Worm (Caenorhabditis elegans) whole organism, L4 larva: ENCODE results near the gene cut-2.
A peak's percentile ranks its signal among the peaks of the same experiment; 100 is the strongest.

Experiments used
- D1046.2 ChIP-seq: fragments of 200-800 bp; sonication (Bioruptor generic); IDR thresholded peaks from 2 replicates; pipeline ENCODE4 v1.3.6; 2022; ENCODE audit warnings: missing genetic modification characterization, missing compliant biosample characterization
- F44E2.7 ChIP-seq: fragments of 200-800 bp; sonication (Bioruptor generic); IDR thresholded peaks from 2 replicates; pipeline ENCODE4 v2.1.2; 2022; ENCODE audit warnings: missing genetic modification characterization, missing compliant biosample characterization
- T20F7.1 ChIP-seq: fragments of 200-800 bp; sonication (Bioruptor generic); optimal IDR thresholded peaks from 2 replicates; lab custom pipeline; 2018; ENCODE audit warnings: mild to moderate bottlenecking, missing genetic modification characterization, missing compliant biosample characterization
- T26A8.4 ChIP-seq: fragments of 200-800 bp; sonication (Bioruptor generic); IDR thresholded peaks from 2 replicates; pipeline ENCODE4 v1.3.6; 2022; ENCODE audit warnings: missing genetic modification characterization, missing compliant biosample characterization
- Y48G9A.11 ChIP-seq: fragments of 200-800 bp; sonication (Bioruptor generic); IDR thresholded peaks from 2 replicates; pipeline ENCODE4 v1.3.6; 2022; ENCODE audit warnings: missing genetic modification reagents, missing genetic modification characterization, missing compliant biosample characterization
- aha-1 ChIP-seq: fragments of 150-350 bp; peaks from one replicate; lab custom pipeline; 2014; ENCODE audit warnings: missing biosample characterization, missing genetic modification characterization
- arid-1 ChIP-seq: fragments of 200-800 bp; sonication (Bioruptor generic); conservative IDR thresholded peaks from 2 replicates; pipeline ENCODE4 v1.3.6; 2022; ENCODE audit warnings: missing genetic modification reagents, missing genetic modification characterization, missing compliant biosample characterization
- ceh-32 ChIP-seq: sonication (generic microtip); optimal IDR thresholded peaks from 2 replicates; lab custom pipeline; 2016; ENCODE audit warnings: mild to moderate bottlenecking, missing genetic modification characterization, missing compliant biosample characterization; ENCODE audit not compliant: poor library complexity
- ces-1 ChIP-seq: fragments of 150-350 bp; sonication (generic microtip); optimal IDR thresholded peaks from 4 replicates; lab custom pipeline; 2014; ENCODE audit warnings: missing biosample characterization, missing genetic modification reagents, missing genetic modification characterization
- daf-16 ChIP-seq, 3 experiments: sonication (generic microtip); optimal IDR thresholded peaks; 2 replicates each; lab custom pipeline; 2016 to 2017; ENCODE audit warnings: missing genetic modification characterization in 3 of 3, missing genetic modification reagents in 3 of 3, mild to moderate bottlenecking in 2 of 3, missing compliant biosample characterization in 2 of 3, missing biosample characterization in 1 of 3, moderate library complexity in 1 of 3
- dmd-6 ChIP-seq: fragments of 200-800 bp; sonication (Bioruptor generic); IDR thresholded peaks from 2 replicates; pipeline ENCODE4 v1.3.6; 2022; ENCODE audit warnings: missing genetic modification reagents, missing genetic modification characterization, missing compliant biosample characterization
- dmd-8 ChIP-seq: fragments of 200-800 bp; sonication (Bioruptor generic); IDR thresholded peaks from 2 replicates; pipeline ENCODE4 v1.3.6; 2022; ENCODE audit warnings: missing genetic modification characterization, missing compliant biosample characterization
- dmd-9 ChIP-seq: fragments of 200-800 bp; sonication (Bioruptor generic); IDR thresholded peaks from 2 replicates; pipeline ENCODE4 v1.3.6; 2022; ENCODE audit warnings: missing genetic modification reagents, missing genetic modification characterization, missing compliant biosample characterization
- hif-1 ChIP-seq, 2 experiments: sonication (generic microtip); optimal IDR thresholded peaks; 2 replicates each; lab custom pipeline; 2016 to 2017; ENCODE audit warnings: missing compliant biosample characterization in 2 of 2, missing genetic modification characterization in 2 of 2, missing genetic modification reagents in 2 of 2, missing genotype in 2 of 2, mild to moderate bottlenecking in 1 of 2
- hlh-30 ChIP-seq: sonication (generic microtip); optimal IDR thresholded peaks from 2 replicates; lab custom pipeline; 2017; ENCODE audit warnings: antibody characterized with exemption, mild to moderate bottlenecking, missing genetic modification characterization, missing compliant biosample characterization; ENCODE audit not compliant: insufficient read depth
- hmg-1.1 ChIP-seq: fragments of 200-800 bp; sonication (Bioruptor generic); IDR thresholded peaks from 2 replicates; pipeline ENCODE4 v1.3.6; 2022; ENCODE audit warnings: missing genetic modification reagents, missing genetic modification characterization, missing compliant biosample characterization
- jun-1 ChIP-seq: fragments of 150-350 bp; optimal IDR thresholded peaks from 2 replicates; lab custom pipeline; 2014; ENCODE audit warnings: missing biosample characterization, missing genetic modification reagents, missing genetic modification characterization
- lim-7 ChIP-seq: fragments of 200-800 bp; sonication (Bioruptor generic); IDR thresholded peaks from 2 replicates; pipeline ENCODE4 v1.3.6; 2022; ENCODE audit warnings: missing genetic modification characterization, missing compliant biosample characterization
- lin-1 ChIP-seq: fragments of 200-800 bp; sonication (Bioruptor generic); IDR thresholded peaks from 2 replicates; pipeline ENCODE4 v1.3.6; 2022; ENCODE audit warnings: missing genetic modification reagents, missing genetic modification characterization, missing compliant biosample characterization
- lin-38 ChIP-seq: fragments of 200-800 bp; sonication (Bioruptor generic); IDR thresholded peaks from 2 replicates; pipeline ENCODE4 v1.3.6; 2022; ENCODE audit warnings: missing genetic modification reagents, missing genetic modification characterization, missing compliant biosample characterization
- lin-39 ChIP-seq: fragments of 150-350 bp; optimal IDR thresholded peaks from 2 replicates; lab custom pipeline; 2014; ENCODE audit warnings: missing biosample characterization, missing genetic modification reagents, missing genetic modification characterization
- lir-3 ChIP-seq: sonication (generic microtip); optimal IDR thresholded peaks from 2 replicates; lab custom pipeline; 2016; ENCODE audit warnings: mild to moderate bottlenecking, missing genetic modification characterization, missing compliant biosample characterization
- lsy-2 ChIP-seq, 2 experiments: fragments of 150-350 bp in 1 of 2; sonication (generic microtip) in 1 of 2; optimal IDR thresholded peaks; 2 replicates each; lab custom pipeline; 2014 to 2017; ENCODE audit warnings: missing biosample characterization in 2 of 2, missing genetic modification characterization in 2 of 2
- mep-1 ChIP-seq: fragments of 150-350 bp; sonication (generic microtip); optimal IDR thresholded peaks from 3 replicates; lab custom pipeline; 2014; ENCODE audit warnings: missing biosample characterization, missing genetic modification characterization
- nhr-10 ChIP-seq: fragments of 150-350 bp; optimal IDR thresholded peaks from 2 replicates; lab custom pipeline; 2014; ENCODE audit warnings: missing biosample characterization, missing genetic modification characterization
- nhr-102 ChIP-seq: sonication (generic microtip); optimal IDR thresholded peaks from 2 replicates; lab custom pipeline; 2016; ENCODE audit warnings: mild to moderate bottlenecking, missing genetic modification characterization, moderate library complexity, missing compliant biosample characterization
- nhr-11 ChIP-seq: fragments of 150-350 bp; optimal IDR thresholded peaks from 2 replicates; lab custom pipeline; 2014; ENCODE audit warnings: missing biosample characterization, missing genetic modification characterization
- nhr-237 ChIP-seq: sonication (generic microtip); optimal IDR thresholded peaks from 2 replicates; lab custom pipeline; 2017; ENCODE audit warnings: missing biosample characterization, missing genetic modification characterization
- nhr-25 ChIP-seq: sonication (generic microtip); optimal IDR thresholded peaks from 2 replicates; lab custom pipeline; 2017; ENCODE audit warnings: missing genetic modification characterization, mild to moderate bottlenecking, missing compliant biosample characterization, antibody characterized with exemption, moderate library complexity, borderline replicate concordance; ENCODE audit not compliant: insufficient read depth
- nhr-28 ChIP-seq: fragments of 150-350 bp; optimal IDR thresholded peaks from 2 replicates; lab custom pipeline; 2014; ENCODE audit warnings: missing biosample characterization, missing genetic modification characterization
- nhr-48 ChIP-seq: sonication (generic microtip); optimal IDR thresholded peaks from 2 replicates; lab custom pipeline; 2016; ENCODE audit warnings: mild to moderate bottlenecking, missing genetic modification characterization, missing compliant biosample characterization
- nhr-76 ChIP-seq: fragments of 150-350 bp; optimal IDR thresholded peaks from 2 replicates; lab custom pipeline; 2014; ENCODE audit warnings: missing biosample characterization, missing genetic modification characterization
- pha-4 ChIP-seq, 2 experiments: fragments of 150-350 bp in 1 of 2; fragments of 200-800 bp in 1 of 2; sonication (Bioruptor generic) in 1 of 2; IDR thresholded peaks in 1 of 2; optimal IDR thresholded peaks in 1 of 2; 2 replicates each; pipeline versions ENCODE4 v1.3.6 to Lab custom; 2014 to 2022; ENCODE audit warnings: missing genetic modification characterization in 2 of 2, missing genetic modification reagents in 2 of 2, missing biosample characterization in 1 of 2, missing compliant biosample characterization in 1 of 2
- saeg-2 ChIP-seq: fragments of 200-800 bp; sonication (Bioruptor generic); IDR thresholded peaks from 2 replicates; pipeline ENCODE4 v1.3.6; 2022; ENCODE audit warnings: missing genetic modification reagents, missing genetic modification characterization, missing compliant biosample characterization
- set-16 ChIP-seq: fragments of 200-800 bp; sonication (Bioruptor generic); IDR thresholded peaks from 2 replicates; pipeline ENCODE4 v1.3.6; 2022; ENCODE audit warnings: missing genetic modification reagents, missing genetic modification characterization, missing compliant biosample characterization
- snpc-1.2 ChIP-seq: fragments of 200-800 bp; sonication (Bioruptor generic); IDR thresholded peaks from 2 replicates; pipeline ENCODE4 v1.3.6; 2022; ENCODE audit warnings: missing genetic modification reagents, missing genetic modification characterization, missing compliant biosample characterization
- unc-39 ChIP-seq: sonication (generic microtip); optimal IDR thresholded peaks from 2 replicates; lab custom pipeline; 2017; ENCODE audit warnings: missing biosample characterization, missing genetic modification characterization
- unc-62 ChIP-seq, 3 experiments: fragments of 150-350 bp in 1 of 3; sonication (generic microtip); optimal IDR thresholded peaks in 2 of 3; peaks in 1 of 3; 1 replicate in 1 of 3; 2 replicates in 2 of 3; lab custom pipeline; 2014 to 2017; ENCODE audit warnings: missing biosample characterization in 3 of 3, missing genetic modification characterization in 3 of 3, missing genetic modification reagents in 3 of 3, missing genotype in 1 of 3
- zfp-2 ChIP-seq: sonication (generic microtip); optimal IDR thresholded peaks from 2 replicates; lab custom pipeline; 2016; ENCODE audit warnings: mild to moderate bottlenecking, missing genetic modification characterization, missing compliant biosample characterization
- zfp-3 ChIP-seq: fragments of 200-800 bp; sonication (Bioruptor generic); conservative IDR thresholded peaks from 2 replicates; pipeline ENCODE4 v1.3.6; 2022; ENCODE audit warnings: missing genetic modification reagents, missing genetic modification characterization, missing compliant biosample characterization
- zip-11 ChIP-seq: fragments of 200-800 bp; sonication (Bioruptor generic); IDR thresholded peaks from 2 replicates; pipeline ENCODE4 v1.3.6; 2022; ENCODE audit warnings: missing genetic modification characterization, missing compliant biosample characterization
- zip-2 ChIP-seq: fragments of 150-350 bp; optimal IDR thresholded peaks from 2 replicates; lab custom pipeline; 2014; ENCODE audit warnings: missing biosample characterization, missing genetic modification characterization

Gene cut-2

DNA sequence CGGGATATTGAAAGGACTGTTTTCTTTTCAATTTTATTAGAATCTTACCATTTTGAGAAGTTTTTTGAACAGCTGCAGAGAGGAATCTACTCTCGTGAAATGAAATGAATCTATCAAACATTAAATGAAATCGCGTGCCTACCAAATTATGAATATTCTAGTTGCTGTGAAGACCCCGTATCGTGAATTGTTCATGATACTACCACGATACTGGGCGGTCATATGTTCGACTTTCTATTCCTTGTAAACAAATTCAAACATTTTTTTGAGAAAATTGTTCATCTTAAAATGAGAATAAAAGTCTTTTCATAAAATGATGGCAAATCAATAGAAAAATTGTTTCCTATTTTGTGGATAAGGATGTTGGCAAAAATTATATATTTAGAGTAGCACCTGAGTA is 29.0 kb upstream of the cut-2 start, which contains the start of gene gcy-34:
Gene gcy-34 (minus strand): TSS at position 101 of the 400 bp plus-strand sequence.
- TF ChIP-seq hif-1 (tag; optimal IDR thresholded peaks at IDR 0.05; lab: Kevin White, UChicago) (no peak), dmd-6 (GFP tag; lab: Robert Waterston, UW) (no peak), unc-39 (no peak), lin-38 (GFP tag; lab: Robert Waterston, UW) (no peak), jun-1 (no peak), T20F7.1 (no peak), aha-1 (tag; lab: Kevin White, UChicago) (no peak), zfp-2 (tag; lab: Kevin White, UChicago) (no peak), T26A8.4 (no peak), zip-2 (tag; lab: Kevin White, UChicago) (no peak), nhr-48 (no peak), mep-1 (no peak), F44E2.7 (GFP tag; lab: Robert Waterston, UW) (no peak), D1046.2 (GFP tag; lab: Robert Waterston, UW) (no peak), ceh-32 (no peak), nhr-28 (tag; lab: Kevin White, UChicago) (no peak), arid-1 (GFP tag; lab: Robert Waterston, UW) (no peak), saeg-2 (GFP tag; lab: Robert Waterston, UW) (no peak)
- TF ChIP-seq, all 104 proteins: peak for 0

DNA sequence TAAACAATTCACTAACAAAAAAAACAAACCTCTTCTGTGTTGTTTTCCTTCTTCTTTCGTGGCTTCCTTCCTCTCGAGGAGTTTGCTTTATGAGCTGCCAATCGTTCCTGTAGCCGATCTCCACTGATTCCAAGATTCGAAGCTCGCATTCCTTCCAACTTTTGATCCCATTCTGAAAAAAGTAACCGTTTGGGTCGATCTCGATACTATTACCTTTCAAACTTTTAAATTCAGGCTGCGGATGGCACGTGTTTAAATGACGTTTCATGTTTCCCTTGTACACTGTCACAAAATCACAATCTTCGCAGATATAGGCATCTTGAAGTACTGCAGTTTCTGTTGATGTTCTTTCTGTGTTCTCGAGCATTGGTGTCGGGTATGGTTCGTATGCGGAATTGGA is 27.3 kb upstream of the cut-2 start:
- peak; percentile 94 for TF ChIP-seq aha-1 (tag; lab: Kevin White, UChicago)
- TF ChIP-seq lsy-2 (tag; optimal IDR thresholded peaks at IDR 0.05; lab: Kevin White, UChicago): no peak
- TF ChIP-seq, all 104 proteins: peak for 1

DNA sequence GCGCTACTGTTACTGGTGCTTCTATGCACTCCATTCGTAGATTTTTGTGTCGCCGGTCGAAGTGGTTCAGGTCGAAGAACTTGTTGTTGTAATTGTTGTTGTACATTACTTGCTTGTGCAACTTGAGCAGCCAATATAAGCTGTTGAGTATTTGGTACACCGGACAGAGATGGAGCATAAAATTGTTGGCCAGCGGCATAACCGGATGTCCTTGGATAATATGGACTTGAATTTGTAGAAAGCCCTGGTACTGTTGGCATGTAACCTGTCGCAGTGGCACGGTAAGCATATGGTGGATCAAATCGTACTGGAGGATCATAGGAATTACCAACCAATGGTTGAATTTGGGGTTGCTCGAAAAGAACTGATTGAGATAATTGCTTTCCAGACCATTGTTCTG is 25.8 kb upstream of the cut-2 start:
- peak in 1 of 2 experiments; percentile 92 for TF ChIP-seq unc-62 (GFP tag; optimal IDR thresholded peaks at IDR 0.05 in 1 of 2; lab: Kevin White, UChicago)
- TF ChIP-seq unc-62 (tag; optimal IDR thresholded peaks at IDR 0.05; lab: Kevin White, UChicago): no peak
- TF ChIP-seq dmd-8 (GFP tag; lab: Robert Waterston, UW): 0 out of 2 replicates have a peak, but pooled peaks have one; percentile 51
- TF ChIP-seq set-16 (GFP tag; lab: Robert Waterston, UW): no peak
- TF ChIP-seq, all 104 proteins: peak for 2

DNA sequence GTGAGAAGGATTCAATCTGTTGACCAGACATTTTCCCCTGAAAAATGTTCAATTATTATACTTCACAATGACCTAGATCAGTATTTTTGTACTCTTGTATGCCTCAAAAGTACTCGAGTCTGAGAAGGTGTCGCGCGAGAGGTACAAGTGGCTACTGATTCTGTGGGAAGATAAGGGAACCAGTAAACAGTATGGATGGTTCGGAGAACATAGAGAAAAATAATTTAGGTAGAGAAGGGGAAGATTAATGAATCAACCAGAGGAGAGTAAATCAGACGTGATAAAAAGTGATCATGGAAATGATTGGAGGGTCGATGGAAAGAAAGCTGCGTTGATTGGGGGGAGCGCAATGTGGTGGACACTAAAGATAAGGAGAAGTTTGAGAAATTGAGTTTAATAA is 25.3 kb upstream of the cut-2 start:
- TF ChIP-seq nhr-28 (tag; lab: Kevin White, UChicago) (peak; percentile 77), dmd-9 (GFP tag; lab: Robert Waterston, UW) (no peak), saeg-2 (GFP tag; lab: Robert Waterston, UW) (no peak), zip-11 (GFP tag; lab: Robert Waterston, UW) (no peak), jun-1 (no peak), lin-1 (GFP tag; lab: Robert Waterston, UW) (no peak), nhr-25 (tag; lab: Kevin White, UChicago) (peak; percentile 25), aha-1 (tag; lab: Kevin White, UChicago) (peak; percentile 73), nhr-102 (tag; lab: Kevin White, UChicago) (no peak), daf-16 (GFP tag; optimal IDR thresholded peaks at IDR 0.05; lab: Kevin White, UChicago) (no peak), daf-16 (tag; optimal IDR thresholded peaks at IDR 0.05; lab: Kevin White, UChicago) (no peak), nhr-10 (no peak), pha-4 (GFP tag; IDR thresholded peaks at IDR 0.05; lab: Robert Waterston, UW) (no peak), pha-4 (tag; optimal IDR thresholded peaks at IDR 0.05; lab: Kevin White, UChicago) (no peak), ceh-32 (no peak), mep-1 (peak; percentile 2), lim-7 (GFP tag; lab: Robert Waterston, UW) (no peak), nhr-237 (tag; lab: Kevin White, UChicago) (no peak)
- TF ChIP-seq, all 104 proteins: peak for 4

- no peak for TF ChIP-seq aha-1 (tag; lab: Kevin White, UChicago)
- no peak for TF ChIP-seq lin-1 (GFP tag; lab: Robert Waterston, UW)
- TF ChIP-seq hmg-1.1: no peak
- TF ChIP-seq zfp-3 (GFP tag; lab: Robert Waterston, UW): no peak
- no peak for TF ChIP-seq nhr-102 (tag; lab: Kevin White, UChicago)
- no peak for TF ChIP-seq T26A8.4
- no peak for TF ChIP-seq snpc-1.2 (GFP tag; lab: Robert Waterston, UW)
- TF ChIP-seq nhr-48: no peak
- TF ChIP-seq hlh-30 (tag; lab: Kevin White, UChicago): peak; percentile 21
- TF ChIP-seq lsy-2 (tag; optimal IDR thresholded peaks at IDR 0.05; lab: Kevin White, UChicago): peak in 1 of 2 experiments; percentile 11
- TF ChIP-seq lir-3: no peak
- no peak for TF ChIP-seq ces-1
- TF ChIP-seq nhr-237 (tag; lab: Kevin White, UChicago): no peak
- no peak for TF ChIP-seq nhr-76 (tag; lab: Kevin White, UChicago)
- no peak; the same call in 1 of the 2 replicates for TF ChIP-seq Y48G9A.11 (GFP tag; lab: Robert Waterston, UW)
- no peak for TF ChIP-seq nhr-11
- no peak for TF ChIP-seq lin-39 (tag; lab: Kevin White, UChicago)
These were observed 23.8 kb upstream of the cut-2 start for ce11 chrV:13390936-13391335.
